Worm (Caenorhabditis elegans) whole organism, L3 larva: ENCODE data around the gene asm-3.

Experiments
- R02D3.7 ChIP-seq: fragments of 150-350 bp; optimal IDR thresholded peaks from 2 replicates; lab custom pipeline; 2014; ENCODE audit warnings: missing biosample characterization, missing genetic modification characterization
- ceh-16 ChIP-seq: sonication (generic microtip); optimal IDR thresholded peaks from 2 replicates; lab custom pipeline; 2017; ENCODE audit warnings: missing biosample characterization, missing genetic modification characterization
- egl-27 ChIP-seq: sonication (generic microtip); optimal IDR thresholded peaks from 4 replicates; lab custom pipeline; 2017; ENCODE audit warnings: missing biosample characterization, missing genetic modification reagents, missing genetic modification characterization
- elt-1 ChIP-seq: fragments of 150-350 bp; optimal IDR thresholded peaks from 2 replicates; lab custom pipeline; 2014; ENCODE audit warnings: missing biosample characterization, missing genetic modification characterization
- nhr-12 ChIP-seq: fragments of 150-350 bp; optimal IDR thresholded peaks from 2 replicates; lab custom pipeline; 2014; ENCODE audit warnings: missing biosample characterization, missing genetic modification characterization
- nhr-25 ChIP-seq: sonication (generic microtip); optimal IDR thresholded peaks from 2 replicates; lab custom pipeline; 2017; ENCODE audit warnings: missing biosample characterization, missing genetic modification characterization
- pha-4 ChIP-seq: fragments of 150-350 bp; optimal IDR thresholded peaks from 2 replicates; lab custom pipeline; 2014; ENCODE audit warnings: missing biosample characterization, missing genetic modification reagents, missing genetic modification characterization
- skn-1 ChIP-seq: fragments of 150-350 bp; optimal IDR thresholded peaks from 2 replicates; lab custom pipeline; 2014; ENCODE audit warnings: missing biosample characterization, missing genetic modification characterization
- tbx-2 ChIP-seq: sonication (generic microtip); optimal IDR thresholded peaks from 2 replicates; lab custom pipeline; 2016; ENCODE audit warnings: mild to moderate bottlenecking, missing genetic modification characterization, missing compliant biosample characterization
- unc-39 ChIP-seq: sonication (generic microtip); optimal IDR thresholded peaks from 4 replicates; lab custom pipeline; 2017; ENCODE audit warnings: missing biosample characterization, missing genetic modification characterization
- zag-1 ChIP-seq: fragments of 150-350 bp; optimal IDR thresholded peaks from 2 replicates; lab custom pipeline; 2014; ENCODE audit warnings: missing biosample characterization, missing genetic modification characterization

DNA sequence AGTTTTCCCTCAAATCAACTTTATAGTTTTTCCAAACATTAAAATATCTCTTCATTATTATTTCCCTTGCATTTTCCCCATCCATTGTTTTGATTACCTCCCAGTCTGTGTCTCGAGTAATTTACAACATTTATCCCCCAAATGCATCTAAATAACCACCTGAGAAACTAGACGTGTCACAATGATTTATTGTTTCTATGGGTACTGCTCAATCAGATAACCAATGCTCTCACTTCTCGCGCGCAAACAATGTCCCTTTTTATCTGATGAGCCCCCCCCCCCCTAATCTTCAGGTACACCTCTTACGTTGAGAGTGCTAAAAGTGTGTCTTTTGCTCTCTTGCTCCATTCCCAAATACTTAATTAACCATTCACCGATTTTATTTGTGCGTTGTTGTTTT, 30.4 kb upstream of the asm-3 start:
- TF ChIP-seq R02D3.7 (no peak), zag-1 (tag; lab: Kevin White, UChicago) (no peak), pha-4 (no peak), nhr-12 (tag; lab: Kevin White, UChicago) (no peak), nhr-25 (no peak), unc-39 (no peak), tbx-2 (no peak), elt-1 (tag; lab: Kevin White, UChicago) (no peak), skn-1 (tag; lab: Kevin White, UChicago) (no peak), egl-27 (no peak), ceh-16 (tag; lab: Kevin White, UChicago) (no peak)
